Worm (Caenorhabditis elegans): ENCODE data around the gene gstk-1.

gstk-1 gene

ce11 chrII:9706207-9706606 lies 49.7 kb downstream of the gstk-1 start, which contains the start of gene Y53C12A.3 (continued):
- TF ChIP-seq nhr-76 (tag; optimal IDR thresholded peaks at IDR 0.05): no peak
- no peak for TF ChIP-seq R02D3.7 (tag; optimal IDR thresholded peaks at IDR 0.05)
- TF ChIP-seq ztf-4 (tag; optimal IDR thresholded peaks at IDR 0.05): no peak
- TF ChIP-seq mdl-1 (tag; optimal IDR thresholded peaks at IDR 0.05): no peak
- TF ChIP-seq fkh-2 (tag; optimal IDR thresholded peaks at IDR 0.05): no peak
- no peak for TF ChIP-seq egl-27 (tag; optimal IDR thresholded peaks at IDR 0.05)
- no peak for TF ChIP-seq ceh-16 (tag; optimal IDR thresholded peaks at IDR 0.05)
- TF ChIP-seq ama-1 (optimal IDR thresholded peaks at IDR 0.05): no peak

Data from whole organism, L3 larva.